Fruit fly (Drosophila melanogaster) whole organism, embryonic: ENCODE results near the gene MEP-1.

Experiments
- BEAF-32 ChIP-seq: fragments of 200-800 bp; sonication (Bioruptor generic); optimal IDR thresholded peaks from 3 replicates; lab custom pipeline; 2017; ENCODE audit warnings: missing biosample characterization, missing genetic modification characterization, mild to moderate bottlenecking, moderate library complexity, missing genetic modification reagents
- Bteb2 ChIP-seq: fragments of 200-800 bp; sonication (Bioruptor generic); optimal IDR thresholded peaks from 2 replicates; lab custom pipeline; 2016; ENCODE audit warnings: missing biosample characterization, missing genetic modification characterization
- CG11093 ChIP-seq: fragments of 200-800 bp; sonication (Bioruptor generic); IDR thresholded peaks from 3 replicates; pipeline ENCODE4 v1.3.6; 2022; ENCODE audit warnings: missing biosample characterization, missing genetic modification characterization
- CG11247 ChIP-seq: fragments of 200-800 bp; sonication (Bioruptor generic); IDR thresholded peaks from 2 replicates; pipeline ENCODE4 v1.3.6; 2022; ENCODE audit warnings: missing biosample characterization, missing genetic modification characterization
- CG11398 ChIP-seq: fragments of 200-800 bp; sonication (Bioruptor generic); optimal IDR thresholded peaks from 2 replicates; lab custom pipeline; 2016; ENCODE audit warnings: missing biosample characterization, missing genetic modification characterization
- CG12744 ChIP-seq: fragments of 200-800 bp; sonication (Bioruptor generic); optimal IDR thresholded peaks from 2 replicates; lab custom pipeline; 2016; ENCODE audit warnings: missing biosample characterization, missing genetic modification characterization
- CG13624 ChIP-seq: fragments of 200-800 bp; sonication (Bioruptor generic); optimal IDR thresholded peaks from 2 replicates; lab custom pipeline; 2016; ENCODE audit warnings: missing biosample characterization, missing genetic modification characterization
- CG15269 ChIP-seq: fragments of 200-800 bp; sonication (Bioruptor generic); optimal IDR thresholded peaks from 2 replicates; lab custom pipeline; 2018; ENCODE audit warnings: missing biosample characterization, mild to moderate bottlenecking, missing genetic modification characterization, moderate library complexity
- CG1647 ChIP-seq: fragments of 200-800 bp; sonication (Bioruptor generic); optimal IDR thresholded peaks from 3 replicates; lab custom pipeline; 2016; ENCODE audit warnings: missing biosample characterization, missing genetic modification characterization
- CG16779 ChIP-seq: fragments of 200-800 bp; sonication (Bioruptor generic); IDR thresholded peaks from 2 replicates; pipeline ENCODE4 v1.3.6; 2022; ENCODE audit warnings: missing biosample characterization, missing genetic modification characterization
- CG17829 ChIP-seq: fragments of 200-800 bp; optimal IDR thresholded peaks from 2 replicates; lab custom pipeline; 2019; ENCODE audit warnings: missing biosample characterization, mild to moderate bottlenecking, missing genetic modification characterization, moderate library complexity
- CG1792 ChIP-seq: fragments of 200-800 bp; sonication (Bioruptor generic); optimal IDR thresholded peaks from 2 replicates; lab custom pipeline; 2016; ENCODE audit warnings: missing biosample characterization, missing genetic modification characterization
- CG18619 ChIP-seq: fragments of 200-800 bp; sonication (Bioruptor generic); optimal IDR thresholded peaks from 3 replicates; lab custom pipeline; 2017; ENCODE audit warnings: missing biosample characterization, mild to moderate bottlenecking, missing genetic modification characterization
- CG18764 ChIP-seq: fragments of 200-800 bp; sonication (Bioruptor generic); optimal IDR thresholded peaks from 3 replicates; lab custom pipeline; 2016; ENCODE audit warnings: missing biosample characterization, missing genetic modification characterization
- CG2129 ChIP-seq: fragments of 200-800 bp; sonication (Bioruptor generic); IDR thresholded peaks from 2 replicates; pipeline ENCODE4 v1.3.6; 2022; ENCODE audit warnings: missing biosample characterization, missing genetic modification characterization; ENCODE audit not compliant: partially characterized antibody
- CG31388 ChIP-seq: fragments of 200-800 bp; sonication (Bioruptor generic); optimal IDR thresholded peaks from 2 replicates; lab custom pipeline; 2016; ENCODE audit warnings: missing biosample characterization, missing genetic modification characterization
- CG4282 ChIP-seq: fragments of 200-800 bp; sonication (Bioruptor generic); optimal IDR thresholded peaks from 2 replicates; lab custom pipeline; 2016; ENCODE audit warnings: missing biosample characterization, missing genetic modification characterization
- CG7963 ChIP-seq: fragments of 200-800 bp; sonication (Bioruptor generic); IDR thresholded peaks from 3 replicates; pipeline ENCODE4 v1.3.6; 2022; ENCODE audit warnings: missing biosample characterization, missing genetic modification characterization; ENCODE audit not compliant: partially characterized antibody
- CG8089 ChIP-seq: fragments of 200-800 bp; sonication (Bioruptor generic); optimal IDR thresholded peaks from 3 replicates; lab custom pipeline; 2016; ENCODE audit warnings: missing biosample characterization, missing genetic modification characterization
- Doc3 ChIP-seq: fragments of 200-800 bp; sonication (Bioruptor generic); IDR thresholded peaks from 3 replicates; pipeline ENCODE4 v1.3.6; 2022; ENCODE audit warnings: missing biosample characterization, missing genetic modification characterization; ENCODE audit not compliant: partially characterized antibody
- Elba2 ChIP-seq: fragments of 200-800 bp; sonication (Bioruptor generic); optimal IDR thresholded peaks from 3 replicates; lab custom pipeline; 2016; ENCODE audit warnings: missing biosample characterization, missing genetic modification characterization
- Fer1 ChIP-seq: fragments of 200-800 bp; sonication (Bioruptor generic); optimal IDR thresholded peaks from 2 replicates; lab custom pipeline; 2017; ENCODE audit warnings: missing biosample characterization, mild to moderate bottlenecking, missing genetic modification characterization
- H15 ChIP-seq: fragments of 200-800 bp; sonication (Bioruptor generic); IDR thresholded peaks from 3 replicates; pipeline ENCODE4 v1.3.6; 2022; ENCODE audit warnings: missing biosample characterization, missing genetic modification characterization
- Hsf ChIP-seq: fragments of 200-800 bp; sonication (Bioruptor generic); optimal IDR thresholded peaks from 3 replicates; lab custom pipeline; 2016; ENCODE audit warnings: missing biosample characterization, missing genetic modification characterization
- Mad ChIP-seq: fragments of 200-800 bp; sonication (Bioruptor generic); optimal IDR thresholded peaks from 2 replicates; lab custom pipeline; 2016; ENCODE audit warnings: missing biosample characterization, missing genetic modification characterization
- Myb ChIP-seq: fragments of 200-800 bp; sonication (Bioruptor generic); optimal IDR thresholded peaks from 2 replicates; lab custom pipeline; 2016; ENCODE audit warnings: missing biosample characterization, missing genetic modification characterization
- NfI ChIP-seq: fragments of 200-800 bp; sonication (Bioruptor generic); optimal IDR thresholded peaks from 3 replicates; lab custom pipeline; 2018; ENCODE audit warnings: missing biosample characterization, mild to moderate bottlenecking, missing genetic modification characterization, moderate library complexity
- Rx ChIP-seq: fragments of 200-800 bp; sonication (Bioruptor generic); IDR thresholded peaks from 2 replicates; pipeline ENCODE4 v1.3.6; 2022; ENCODE audit warnings: missing biosample characterization, missing genetic modification characterization
- bsh ChIP-seq, 2 experiments: fragments of 200-800 bp; sonication (Bioruptor generic); optimal IDR thresholded peaks; 2 replicates each; lab custom pipeline; 2017 to 2018; ENCODE audit warnings: mild to moderate bottlenecking in 2 of 2, missing biosample characterization in 2 of 2, missing genetic modification characterization in 2 of 2, moderate library complexity in 1 of 2
- cas ChIP-seq: fragments of 200-800 bp; sonication (Bioruptor generic); IDR thresholded peaks from 2 replicates; pipeline ENCODE4 v1.3.6; 2022; ENCODE audit warnings: missing biosample characterization, missing genetic modification characterization
- croc ChIP-seq: fragments of 200-800 bp; sonication (Bioruptor generic); conservative IDR thresholded peaks from 3 replicates; pipeline ENCODE4 v1.3.6; 2022; ENCODE audit warnings: missing biosample characterization, missing genetic modification characterization
- crol ChIP-seq: fragments of 200-800 bp; sonication (Bioruptor generic); IDR thresholded peaks from 2 replicates; pipeline ENCODE4 v1.3.6; 2022; ENCODE audit warnings: missing biosample characterization, missing genetic modification characterization
- eyg ChIP-seq: fragments of 200-800 bp; sonication (Bioruptor generic); optimal IDR thresholded peaks from 3 replicates; lab custom pipeline; 2016; ENCODE audit warnings: missing biosample characterization, missing genetic modification characterization
- hb ChIP-seq: fragments of 200-800 bp; sonication (Bioruptor generic); IDR thresholded peaks from 3 replicates; pipeline ENCODE4 v1.3.6; 2022; ENCODE audit warnings: missing biosample characterization, missing genetic modification characterization; ENCODE audit not compliant: partially characterized antibody
- hkb ChIP-seq, 2 experiments: fragments of 200-800 bp in 1 of 2; fragments of >200 bp in 1 of 2; sonication (Bioruptor generic) in 1 of 2; IDR thresholded peaks in 1 of 2; optimal IDR thresholded peaks in 1 of 2; 2 replicates each; pipeline versions ENCODE4 v1.3.6 to Lab custom; 2017 to 2022; ENCODE audit warnings: missing biosample characterization in 1 of 2, missing genetic modification characterization in 1 of 2
- jing ChIP-seq: fragments of 200-800 bp; sonication (Bioruptor generic); optimal IDR thresholded peaks from 2 replicates; lab custom pipeline; 2018; ENCODE audit warnings: missing biosample characterization, mild to moderate bottlenecking, missing genetic modification characterization
- p53 ChIP-seq: fragments of 200-800 bp; sonication (Bioruptor generic); optimal IDR thresholded peaks from 2 replicates; lab custom pipeline; 2016; ENCODE audit warnings: missing biosample characterization, missing genetic modification characterization
- pum ChIP-seq: fragments of 200-800 bp; sonication (Bioruptor generic); optimal IDR thresholded peaks from 2 replicates; lab custom pipeline; 2016; ENCODE audit warnings: missing biosample characterization, missing genetic modification characterization
- sc ChIP-seq, 3 experiments: fragments of >200 bp in 2 of 3; fragments of 200-800 bp in 1 of 3; sonication (Bioruptor generic) in 1 of 3; optimal IDR thresholded peaks; 2 replicates in 2 of 3; 3 replicates in 1 of 3; lab custom pipeline; 2017; ENCODE audit warnings: mild to moderate bottlenecking in 1 of 3, missing biosample characterization in 1 of 3, missing genetic modification characterization in 1 of 3, missing genetic modification reagents in 1 of 3
- scrt ChIP-seq: fragments of 200-800 bp; sonication (Bioruptor generic); optimal IDR thresholded peaks from 2 replicates; lab custom pipeline; 2018; ENCODE audit warnings: missing biosample characterization, mild to moderate bottlenecking, missing genetic modification characterization, moderate library complexity
- sd ChIP-seq: fragments of 200-800 bp; sonication (Bioruptor generic); optimal IDR thresholded peaks from 3 replicates; lab custom pipeline; 2018; ENCODE audit warnings: missing biosample characterization, mild to moderate bottlenecking, missing genetic modification characterization, moderate library complexity
- slou ChIP-seq: fragments of 200-800 bp; sonication (Bioruptor generic); optimal IDR thresholded peaks from 3 replicates; lab custom pipeline; 2016; ENCODE audit warnings: missing biosample characterization, missing genetic modification characterization
- ssp ChIP-seq: fragments of 200-800 bp; sonication (Bioruptor generic); IDR thresholded peaks from 2 replicates; pipeline ENCODE4 v1.3.6; 2022; ENCODE audit warnings: missing biosample characterization, missing genetic modification characterization
- tna ChIP-seq: fragments of 200-800 bp; sonication (Bioruptor generic); IDR thresholded peaks from 2 replicates; pipeline ENCODE4 v1.3.6; 2022; ENCODE audit warnings: missing biosample characterization, missing genetic modification characterization; ENCODE audit not compliant: partially characterized antibody
- wek ChIP-seq: fragments of 200-800 bp; sonication (Bioruptor generic); optimal IDR thresholded peaks from 3 replicates; lab custom pipeline; 2018; ENCODE audit warnings: missing biosample characterization, mild to moderate bottlenecking, missing genetic modification characterization, moderate library complexity
- z ChIP-seq: fragments of 200-800 bp; sonication (Bioruptor generic); IDR thresholded peaks from 3 replicates; pipeline ENCODE4 v1.3.6; 2022; ENCODE audit warnings: missing biosample characterization, missing genetic modification characterization
- zen2 ChIP-seq: fragments of 200-800 bp; sonication (Bioruptor generic); IDR thresholded peaks from 3 replicates; pipeline ENCODE4 v1.3.6; 2022; ENCODE audit warnings: missing biosample characterization, missing genetic modification characterization; ENCODE audit not compliant: partially characterized antibody

The MEP-1 gene

DNA sequence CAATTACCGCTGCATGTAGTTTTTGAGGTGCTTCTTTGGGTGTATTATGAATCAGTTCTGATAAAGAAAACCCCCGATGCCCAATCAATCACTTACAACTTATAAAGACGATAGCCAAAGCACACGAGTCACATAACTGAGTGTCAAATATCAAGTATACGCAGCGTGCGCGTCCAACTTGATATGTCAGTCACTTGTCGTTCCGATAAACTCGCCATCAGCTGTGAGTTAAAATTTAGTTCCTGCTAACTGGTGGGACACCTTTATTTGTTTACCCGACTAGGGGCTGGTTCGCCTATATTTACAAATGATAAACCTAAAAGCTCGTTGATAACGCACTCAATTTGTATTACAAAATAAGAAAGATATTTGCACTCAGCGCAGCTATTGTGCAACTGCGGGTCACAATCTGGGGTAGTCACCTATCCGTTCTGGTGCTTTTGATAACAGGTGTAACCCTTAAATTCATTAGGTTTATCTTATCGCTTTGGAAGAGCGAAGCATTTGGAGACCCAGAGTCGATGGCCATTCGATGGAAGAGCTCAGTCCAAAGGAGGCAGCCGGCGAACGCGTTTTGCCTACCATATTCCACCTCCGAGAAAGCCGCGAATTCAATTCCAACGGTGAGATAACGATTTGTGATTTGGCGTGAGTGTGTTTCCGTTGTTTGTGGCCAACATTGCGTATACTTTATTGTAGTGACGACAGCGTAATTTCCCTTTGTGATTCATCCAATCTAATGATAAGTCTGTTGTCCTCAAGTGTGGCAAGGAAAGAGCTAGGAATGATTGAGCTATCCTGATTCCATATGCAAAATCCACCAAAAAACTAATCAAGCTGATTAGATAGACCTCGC lies 16.2 kb downstream of the MEP-1 start, which contains the start of gene CG1246 (continued):
- TF ChIP-seq sd (peak; percentile 61), zen2 (GFP tag; lab: Robert Waterston, UW) (0 out of 3 replicates have a peak, but pooled peaks have one; percentile 12), CG18764 (no peak), z (GFP tag; lab: Robert Waterston, UW) (0 out of 3 replicates have a peak, but pooled peaks have one; percentile 17), Mad (GFP tag; lab: Kevin White, UChicago) (no peak), hkb (optimal IDR thresholded peaks at IDR 0.05; lab: Kevin White, UChicago) (no peak), hkb (GFP tag; IDR thresholded peaks at IDR 0.05; lab: Robert Waterston, UW) (peak; percentile 35; the same call in 1 of the 2 replicates), slou (GFP tag; lab: Kevin White, UChicago) (no peak), CG18619 (GFP tag; lab: Kevin White, UChicago) (no peak), NfI (GFP tag; lab: Kevin White, UChicago) (no peak), wek (GFP tag; lab: Kevin White, UChicago) (no peak), CG11093 (GFP tag; lab: Robert Waterston, UW) (no peak), CG1792 (GFP tag; lab: Kevin White, UChicago) (no peak), sc (optimal IDR thresholded peaks at IDR 0.05; lab: Kevin White, UChicago) (no peak), sc (GFP tag; optimal IDR thresholded peaks at IDR 0.05; lab: Kevin White, UChicago) (no peak), Doc3 (GFP tag; lab: Robert Waterston, UW) (no peak)
- TF ChIP-seq, all 482 proteins: peak for 37

DNA sequence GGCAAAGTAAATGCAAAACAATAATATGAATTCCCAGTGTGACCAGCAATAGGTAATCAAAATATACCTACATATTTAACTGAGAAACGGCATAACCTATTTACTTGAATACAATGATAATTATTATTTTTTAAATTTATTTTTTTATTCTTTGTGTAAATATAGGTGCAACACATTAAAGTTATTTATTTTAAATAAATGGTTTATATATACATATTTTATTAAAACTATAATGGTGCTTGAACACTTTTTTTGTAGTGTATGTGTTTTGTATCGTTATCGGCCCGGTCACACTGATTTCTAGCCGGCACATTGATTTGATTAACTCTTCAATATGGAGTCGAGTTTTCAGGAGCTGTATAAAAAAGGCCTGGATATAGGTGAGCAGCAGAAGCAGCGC lies 20.3 kb downstream of the MEP-1 start, which contains the start of the genes ProRS-m, CG42304 and Snup:
ProRS-m (minus strand) TSS at position 51 of the 400 bp plus-strand sequence.
CG42304 (plus strand) TSS at position 289 of the 400 bp plus-strand sequence.
Snup (plus strand) TSS at position 289 of the 400 bp plus-strand sequence.
- TF ChIP-seq H15 (no peak; the same call in 2 of the 3 replicates), CG31388 (GFP tag; lab: Kevin White, UChicago) (no peak), CG7963 (GFP tag; lab: Robert Waterston, UW) (no peak), CG8089 (no peak), CG1647 (GFP tag; lab: Kevin White, UChicago) (no peak), crol (GFP tag; lab: Robert Waterston, UW) (no peak), CG4282 (GFP tag; lab: Kevin White, UChicago) (no peak), Myb (GFP tag; lab: Kevin White, UChicago) (no peak), CG15269 (tag; lab: Kevin White, UChicago) (peak; percentile 54), tna (no peak), CG17829 (tag; lab: Kevin White, UChicago) (peak; percentile 75), eyg (no peak), CG13624 (no peak), CG2129 (GFP tag; lab: Robert Waterston, UW) (no peak), BEAF-32 (GFP tag; lab: Kevin White, UChicago) (no peak), CG11398 (no peak), hb (no peak), CG12744 (no peak), cas (GFP tag; lab: Robert Waterston, UW) (no peak), ssp (peak; percentile 77), bsh (GFP tag; optimal IDR thresholded peaks at IDR 0.05; lab: Kevin White, UChicago) (no peak), croc (GFP tag; lab: Robert Waterston, UW) (no peak; the same call in 2 of the 3 replicates), CG18764 (peak; percentile 5), jing (GFP tag; lab: Kevin White, UChicago) (no peak), p53 (GFP tag; lab: Kevin White, UChicago) (no peak), pum (GFP tag; lab: Kevin White, UChicago) (no peak), Bteb2 (GFP tag; lab: Kevin White, UChicago) (no peak), scrt (GFP tag; lab: Kevin White, UChicago) (peak; percentile 13), Fer1 (no peak), Rx (GFP tag; lab: Robert Waterston, UW) (no peak), Elba2 (GFP tag; lab: Kevin White, UChicago) (no peak), CG16779 (no peak), Hsf (GFP tag; lab: Kevin White, UChicago) (no peak), CG11247 (GFP tag; lab: Robert Waterston, UW) (no peak)
